Fruit fly (Drosophila melanogaster): ENCODE data around the gene CG9287.
A peak's percentile ranks its signal among the peaks of the same experiment; 100 is the strongest.

CG9287 gene

dm6 chr2L:8704648-8705622 is 25.3 kb upstream of the CG9287 start, which contains the start of gene CatB (continued):
- no peak for TF ChIP-seq fru (GFP tag; optimal IDR thresholded peaks at IDR 0.05)
- TF ChIP-seq CG32264 (GFP tag; optimal IDR thresholded peaks at IDR 0.05): no peak
- TF ChIP-seq psq (GFP tag; optimal IDR thresholded peaks at IDR 0.05): no peak
- peak; percentile 72 for TF ChIP-seq Hnf4 (GFP tag; optimal IDR thresholded peaks at IDR 0.05)
- peak in 1 of 2 experiments; percentile 33 for TF ChIP-seq foxo (GFP tag; optimal IDR thresholded peaks at IDR 0.05)
- TF ChIP-seq Sp1 (GFP tag; optimal IDR thresholded peaks at IDR 0.05): peak; percentile 64
- TF ChIP-seq pan (optimal IDR thresholded peaks at IDR 0.05): no peak

dm6 chr2L:8702907-8703626 is 23.5 kb upstream of the CG9287 start:
- TF ChIP-seq br (GFP tag; optimal IDR thresholded peaks at IDR 0.05) (no peak), lola (GFP tag; optimal IDR thresholded peaks at IDR 0.05) (no peak), Mio (GFP tag; optimal IDR thresholded peaks at IDR 0.05) (no peak), Rel (GFP tag; optimal IDR thresholded peaks at IDR 0.05) (no peak), Rel (tag; optimal IDR thresholded peaks at IDR 0.05) (peak; percentile 98), sage (GFP tag; optimal IDR thresholded peaks at IDR 0.05) (no peak), dmrt93B (GFP tag; optimal IDR thresholded peaks at IDR 0.05) (no peak), Dif (GFP tag; optimal IDR thresholded peaks at IDR 0.05; ENCODE audit: partially characterized antibody) (no peak), Myc (optimal IDR thresholded peaks at IDR 0.05) (no peak), CrebA (GFP tag; optimal IDR thresholded peaks at IDR 0.05; ENCODE audit: borderline replicate concordance) (no peak)

DNA sequence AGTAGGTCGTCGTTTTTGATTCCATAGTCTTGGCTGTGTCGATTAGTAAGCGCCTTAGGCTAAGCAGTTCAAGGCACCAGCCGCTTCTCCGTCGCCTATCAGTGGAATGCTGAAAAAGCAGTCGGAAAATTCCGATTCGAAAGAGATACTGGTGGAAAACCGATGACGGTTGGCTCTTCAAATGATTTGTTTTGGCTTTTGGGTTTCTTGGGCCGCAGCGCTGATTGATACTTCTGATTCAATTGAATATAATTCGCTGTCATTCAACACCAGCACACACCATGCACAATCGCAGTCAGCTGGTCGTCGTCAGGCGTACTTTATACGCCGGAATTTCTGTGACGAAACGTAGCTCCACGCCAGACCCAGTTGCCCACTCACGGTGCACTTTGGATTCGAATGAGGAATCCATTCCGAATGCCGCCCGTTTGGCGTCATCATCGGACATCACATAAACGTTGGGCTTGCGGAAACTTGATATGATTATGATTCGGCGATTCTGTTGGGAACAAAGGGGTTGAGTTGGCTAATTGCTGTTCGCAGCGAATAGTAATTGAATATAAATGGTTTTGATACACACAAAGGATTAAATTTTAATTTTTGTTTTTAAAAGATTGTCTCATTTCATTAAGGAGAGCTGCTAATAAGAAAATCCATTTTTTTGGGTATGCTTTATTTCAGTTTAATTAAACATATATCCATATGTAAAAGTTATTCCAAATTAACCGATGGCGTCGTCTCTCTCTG is 21.4 kb upstream of the CG9287 start:
- TF ChIP-seq Myc (optimal IDR thresholded peaks at IDR 0.05) (no peak), Hnf4 (GFP tag; optimal IDR thresholded peaks at IDR 0.05) (peak; percentile 53), Rel (GFP tag; optimal IDR thresholded peaks at IDR 0.05) (no peak), Rel (tag; optimal IDR thresholded peaks at IDR 0.05) (peak; percentile 17), dsf (GFP tag; optimal IDR thresholded peaks at IDR 0.05; ENCODE audit: borderline replicate concordance) (no peak)

dm6 chr2L:8699895-8700314 is 20.3 kb upstream of the CG9287 start:
- TF ChIP-seq fru (GFP tag; optimal IDR thresholded peaks at IDR 0.05) (no peak), brk (GFP tag; optimal IDR thresholded peaks at IDR 0.05) (peak; percentile 45), Sp1 (GFP tag; optimal IDR thresholded peaks at IDR 0.05) (peak; percentile 31), OdsH (GFP tag; optimal IDR thresholded peaks at IDR 0.05) (peak; percentile 6), br (GFP tag; optimal IDR thresholded peaks at IDR 0.05) (peak; percentile 59), CrebA (GFP tag; optimal IDR thresholded peaks at IDR 0.05; ENCODE audit: borderline replicate concordance) (peak; percentile 67), Dfd (GFP tag; optimal IDR thresholded peaks at IDR 0.05) (no peak), Vsx2 (GFP tag; optimal IDR thresholded peaks at IDR 0.05; ENCODE audit: partially characterized antibody) (peak; percentile 67), Hr83 (GFP tag; optimal IDR thresholded peaks at IDR 0.05; ENCODE audit: poor library complexity, severe bottlenecking) (peak; percentile 69), h (GFP tag; optimal IDR thresholded peaks at IDR 0.05) (peak; percentile 52), dmrt93B (GFP tag; optimal IDR thresholded peaks at IDR 0.05) (no peak), dsf (GFP tag; optimal IDR thresholded peaks at IDR 0.05; ENCODE audit: borderline replicate concordance) (no peak), Rel (GFP tag; optimal IDR thresholded peaks at IDR 0.05) (peak; percentile 10), Rel (tag; optimal IDR thresholded peaks at IDR 0.05) (peak; percentile 82), woc (GFP tag; optimal IDR thresholded peaks at IDR 0.05) (no peak), pan (optimal IDR thresholded peaks at IDR 0.05) (no peak), Dif (GFP tag; optimal IDR thresholded peaks at IDR 0.05; ENCODE audit: partially characterized antibody) (peak; percentile 29), sage (GFP tag; optimal IDR thresholded peaks at IDR 0.05) (no peak), Mio (GFP tag; optimal IDR thresholded peaks at IDR 0.05) (no peak)

dm6 chr2L:8697915-8698627 is 18.5 kb upstream of the CG9287 start:
- TF ChIP-seq Sp1 (GFP tag; optimal IDR thresholded peaks at IDR 0.05) (peak; percentile 37), ey (GFP tag; optimal IDR thresholded peaks at IDR 0.05) (peak; percentile 6), pan (optimal IDR thresholded peaks at IDR 0.05) (no peak), psq (GFP tag; optimal IDR thresholded peaks at IDR 0.05) (peak; percentile 12), foxo (GFP tag; optimal IDR thresholded peaks at IDR 0.05) (peak in 1 of 2 experiments; percentile 37), br (GFP tag; optimal IDR thresholded peaks at IDR 0.05) (peak; percentile 65), h (GFP tag; optimal IDR thresholded peaks at IDR 0.05) (peak; percentile 18), Rel (GFP tag; optimal IDR thresholded peaks at IDR 0.05) (no peak), Rel (tag; optimal IDR thresholded peaks at IDR 0.05) (peak; percentile 46), N (GFP tag; optimal IDR thresholded peaks at IDR 0.05) (no peak)

Measured in whole organism, wandering third instar larva.